Worm (Caenorhabditis elegans) whole organism, young adult: ENCODE results near the gene clec-169.

Experiments
- B0019.2 ChIP-seq: fragments of 200-800 bp; sonication (Bioruptor generic); conservative IDR thresholded peaks from 2 replicates; pipeline ENCODE4 v1.3.6; 2022; ENCODE audit warnings: missing genetic modification reagents, missing genetic modification characterization, missing compliant biosample characterization
- B0035.1 ChIP-seq: sonication (generic microtip); optimal IDR thresholded peaks from 2 replicates; lab custom pipeline; 2016; ENCODE audit warnings: missing genetic modification characterization, mild to moderate bottlenecking, missing compliant biosample characterization, missing genotype, missing genetic modification reagents
- B0336.3 ChIP-seq: fragments of 200-800 bp; sonication (Bioruptor generic); IDR thresholded peaks from 2 replicates; pipeline ENCODE4 v1.3.6; 2022; ENCODE audit warnings: missing genetic modification characterization, missing compliant biosample characterization
- C17E4.6 ChIP-seq: fragments of 200-800 bp; sonication (Bioruptor generic); IDR thresholded peaks from 2 replicates; pipeline ENCODE4 v1.3.6; 2022; ENCODE audit warnings: missing genetic modification reagents, missing genetic modification characterization, missing compliant biosample characterization
- F22D6.2 ChIP-seq: sonication (generic microtip); optimal IDR thresholded peaks from 2 replicates; lab custom pipeline; 2016; ENCODE audit warnings: mild to moderate bottlenecking, missing genetic modification characterization, missing compliant biosample characterization
- F33H1.4 ChIP-seq: fragments of 200-800 bp; sonication (Bioruptor generic); IDR thresholded peaks from 2 replicates; pipeline ENCODE4 v1.3.6; 2022; ENCODE audit warnings: missing genetic modification reagents, missing genetic modification characterization, missing compliant biosample characterization
- F39B2.1 ChIP-seq: fragments of 200-800 bp; sonication (Bioruptor generic); IDR thresholded peaks from 2 replicates; pipeline ENCODE4 v1.3.6; 2022; ENCODE audit warnings: missing genetic modification reagents, missing genetic modification characterization, missing compliant biosample characterization
- Y53F4B.3 ChIP-seq: fragments of 200-800 bp; sonication (Bioruptor generic); IDR thresholded peaks from 2 replicates; pipeline ENCODE4 v1.3.6; 2022; ENCODE audit warnings: missing genetic modification reagents, missing genetic modification characterization, missing compliant biosample characterization
- Y56A3A.18 ChIP-seq: fragments of 200-800 bp; sonication (Bioruptor generic); IDR thresholded peaks from 2 replicates; pipeline ENCODE4 v1.3.6; 2022; ENCODE audit warnings: missing genetic modification reagents, missing genetic modification characterization, missing compliant biosample characterization
- ZK185.1 ChIP-seq: sonication (generic microtip); optimal IDR thresholded peaks from 2 replicates; lab custom pipeline; 2016; ENCODE audit warnings: mild to moderate bottlenecking, missing genetic modification characterization, missing compliant biosample characterization; ENCODE audit not compliant: poor library complexity, severe bottlenecking
- akir-1 ChIP-seq: fragments of 200-800 bp; sonication (Bioruptor generic); optimal IDR thresholded peaks from 2 replicates; lab custom pipeline; 2018; ENCODE audit warnings: mild to moderate bottlenecking, missing genetic modification characterization, moderate library complexity, missing compliant biosample characterization
- aptf-3 ChIP-seq: fragments of 200-800 bp; sonication (Bioruptor generic); IDR thresholded peaks from 2 replicates; pipeline ENCODE4 v1.3.6; 2022; ENCODE audit warnings: missing genetic modification characterization, missing compliant biosample characterization
- atf-7 ChIP-seq: sonication (generic microtip); optimal IDR thresholded peaks from 2 replicates; lab custom pipeline; 2017; ENCODE audit warnings: mild to moderate bottlenecking, missing genetic modification characterization, missing compliant biosample characterization
- attf-5 ChIP-seq: fragments of 200-800 bp; sonication (Bioruptor generic); optimal IDR thresholded peaks from 2 replicates; lab custom pipeline; 2018; ENCODE audit warnings: mild to moderate bottlenecking, missing genetic modification characterization, missing compliant biosample characterization
- ceh-100 ChIP-seq: fragments of 200-800 bp; sonication (Bioruptor generic); IDR thresholded peaks from 2 replicates; pipeline ENCODE4 v1.3.6; 2022; ENCODE audit warnings: missing genetic modification reagents, missing genetic modification characterization, missing compliant biosample characterization
- chd-7 ChIP-seq: sonication (generic microtip); optimal IDR thresholded peaks from 2 replicates; lab custom pipeline; 2016; ENCODE audit warnings: mild to moderate bottlenecking, missing genetic modification characterization, moderate library complexity, missing compliant biosample characterization
- dpff-1 ChIP-seq: sonication (generic microtip); optimal IDR thresholded peaks from 2 replicates; lab custom pipeline; 2017; ENCODE audit warnings: mild to moderate bottlenecking, missing genetic modification characterization, missing compliant biosample characterization
- efl-1 ChIP-seq: fragments of 150-350 bp; optimal IDR thresholded peaks from 2 replicates; lab custom pipeline; 2014; ENCODE audit warnings: missing biosample characterization, missing genetic modification reagents, missing genetic modification characterization
- egl-18 ChIP-seq: fragments of 200-800 bp; sonication (Bioruptor generic); IDR thresholded peaks from 2 replicates; pipeline ENCODE4 v1.3.6; 2022; ENCODE audit warnings: missing genetic modification reagents, missing genetic modification characterization, missing compliant biosample characterization
- egrh-3 ChIP-seq: fragments of 200-800 bp; sonication (Bioruptor generic); IDR thresholded peaks from 2 replicates; pipeline ENCODE4 v1.3.6; 2022; ENCODE audit warnings: missing genetic modification reagents, missing genetic modification characterization, missing compliant biosample characterization
- ets-4 ChIP-seq: fragments of 200-800 bp; sonication (Bioruptor generic); optimal IDR thresholded peaks from 2 replicates; lab custom pipeline; 2018; ENCODE audit warnings: mild to moderate bottlenecking, missing genetic modification characterization, missing compliant biosample characterization
- gei-17 ChIP-seq: fragments of 200-800 bp; sonication (Bioruptor generic); optimal IDR thresholded peaks from 2 replicates; lab custom pipeline; 2018; ENCODE audit warnings: mild to moderate bottlenecking, missing genetic modification characterization, missing compliant biosample characterization
- him-1 ChIP-seq: sonication (generic microtip); optimal IDR thresholded peaks from 2 replicates; lab custom pipeline; 2016; ENCODE audit warnings: missing genotype, missing genetic modification reagents, missing genetic modification characterization, missing compliant biosample characterization
- hlh-12 ChIP-seq: sonication (generic microtip); optimal IDR thresholded peaks from 2 replicates; lab custom pipeline; 2016; ENCODE audit warnings: missing genetic modification characterization, missing compliant biosample characterization
- hlh-26 ChIP-seq: fragments of 200-800 bp; sonication (Bioruptor generic); conservative IDR thresholded peaks from 2 replicates; pipeline ENCODE4 v1.3.6; 2022; ENCODE audit warnings: missing genetic modification reagents, missing genetic modification characterization, missing compliant biosample characterization
- let-607 ChIP-seq, 2 experiments: fragments of 200-800 bp in 1 of 2; sonication (Bioruptor generic) in 1 of 2; sonication (generic microtip) in 1 of 2; optimal IDR thresholded peaks; 2 replicates each; lab custom pipeline; 2016 to 2018; ENCODE audit warnings: mild to moderate bottlenecking in 2 of 2, missing compliant biosample characterization in 2 of 2, missing genetic modification characterization in 2 of 2, moderate library complexity in 2 of 2, missing genotype in 1 of 2
- lin-26 ChIP-seq: fragments of 200-800 bp; sonication (Bioruptor generic); IDR thresholded peaks from 2 replicates; pipeline ENCODE4 v1.3.6; 2022; ENCODE audit warnings: missing genetic modification reagents, missing genetic modification characterization, missing compliant biosample characterization
- lin-35 ChIP-seq, 3 experiments: fragments of 150-350 bp in 2 of 3; sonication (generic microtip) in 1 of 3; optimal IDR thresholded peaks; 2 replicates each; lab custom pipeline; 2014 to 2018; ENCODE audit warnings: missing biosample characterization in 3 of 3, missing genetic modification characterization in 3 of 3, missing genetic modification reagents in 3 of 3
- lir-1 ChIP-seq: fragments of 200-800 bp; sonication (Bioruptor generic); conservative IDR thresholded peaks from 2 replicates; pipeline ENCODE4 v1.3.6; 2022; ENCODE audit warnings: missing genetic modification reagents, missing genetic modification characterization, missing compliant biosample characterization
- madf-3 ChIP-seq: fragments of 200-800 bp; sonication (Bioruptor generic); IDR thresholded peaks from 2 replicates; pipeline ENCODE4 v1.3.6; 2022; ENCODE audit warnings: missing genetic modification reagents, missing genetic modification characterization, missing compliant biosample characterization
- madf-8 ChIP-seq: fragments of 200-800 bp; sonication (Bioruptor generic); conservative IDR thresholded peaks from 2 replicates; pipeline ENCODE4 v1.3.6; 2022; ENCODE audit warnings: missing genetic modification reagents, missing genetic modification characterization, missing compliant biosample characterization
- mcd-1 ChIP-seq: fragments of 200-800 bp; sonication (Bioruptor generic); IDR thresholded peaks from 2 replicates; pipeline ENCODE4 v1.3.6; 2022; ENCODE audit warnings: missing genetic modification reagents, missing genetic modification characterization, missing compliant biosample characterization
- mel-28 ChIP-seq: sonication (generic microtip); optimal IDR thresholded peaks from 2 replicates; lab custom pipeline; 2016; ENCODE audit warnings: borderline replicate concordance, mild to moderate bottlenecking, missing genetic modification characterization, missing compliant biosample characterization
- nfya-2 ChIP-seq: fragments of 200-800 bp; sonication (Bioruptor generic); IDR thresholded peaks from 2 replicates; pipeline ENCODE4 v1.3.6; 2022; ENCODE audit warnings: missing genetic modification reagents, missing genetic modification characterization, missing compliant biosample characterization
- nfyb-1 ChIP-seq: fragments of 200-800 bp; sonication (Bioruptor generic); IDR thresholded peaks from 2 replicates; pipeline ENCODE4 v1.3.6; 2022; ENCODE audit warnings: missing genetic modification reagents, missing genetic modification characterization, missing compliant biosample characterization
- nhr-120 ChIP-seq: fragments of 200-800 bp; sonication (Bioruptor generic); IDR thresholded peaks from 2 replicates; pipeline ENCODE4 v1.3.6; 2022; ENCODE audit warnings: missing genetic modification characterization, missing compliant biosample characterization
- nhr-179 ChIP-seq: sonication (generic microtip); optimal IDR thresholded peaks from 2 replicates; lab custom pipeline; 2016; ENCODE audit warnings: mild to moderate bottlenecking, missing genetic modification characterization, missing compliant biosample characterization
- nhr-80 ChIP-seq: sonication (generic microtip); optimal IDR thresholded peaks from 2 replicates; lab custom pipeline; 2016; ENCODE audit warnings: missing genetic modification characterization, missing compliant biosample characterization
- rcor-1 ChIP-seq: fragments of 200-800 bp; sonication (Bioruptor generic); IDR thresholded peaks from 2 replicates; pipeline ENCODE4 v1.3.6; 2022; ENCODE audit warnings: missing genetic modification reagents, missing genetic modification characterization, missing compliant biosample characterization
- rpc-1 ChIP-seq, 2 experiments: fragments of 150-350 bp in 1 of 2; sonication (generic microtip) in 1 of 2; optimal IDR thresholded peaks; 2 replicates each; lab custom pipeline; 2014 to 2018; ENCODE audit warnings: missing biosample characterization in 1 of 2, missing genetic modification characterization in 1 of 2, missing genetic modification reagents in 1 of 2, missing genotype in 1 of 2
- snpc-1.3 ChIP-seq: sonication (generic microtip); optimal IDR thresholded peaks from 2 replicates; lab custom pipeline; 2017; ENCODE audit warnings: missing genetic modification characterization, mild to moderate bottlenecking, missing compliant biosample characterization, antibody characterized with exemption, moderate library complexity, missing genotype, missing genetic modification reagents; ENCODE audit not compliant: insufficient read depth
- snpc-3.4 ChIP-seq: sonication (generic microtip); optimal IDR thresholded peaks from 2 replicates; lab custom pipeline; 2017; ENCODE audit warnings: missing genetic modification characterization, mild to moderate bottlenecking, missing compliant biosample characterization, antibody characterized with exemption, moderate library complexity, missing genotype, missing genetic modification reagents
- tbx-9 ChIP-seq: sonication (generic microtip); optimal IDR thresholded peaks from 2 replicates; lab custom pipeline; 2016; ENCODE audit warnings: borderline replicate concordance, missing genetic modification characterization, inconsistent platforms, missing compliant biosample characterization
- unc-130 ChIP-seq: sonication (generic microtip); optimal IDR thresholded peaks from 2 replicates; lab custom pipeline; 2016; ENCODE audit warnings: missing genetic modification reagents, missing genetic modification characterization, missing compliant biosample characterization
- unc-62 ChIP-seq: fragments of 150-350 bp; optimal IDR thresholded peaks from 2 replicates; lab custom pipeline; 2014; ENCODE audit warnings: missing biosample characterization, missing genetic modification reagents, missing genetic modification characterization
- xnd-1 ChIP-seq: sonication (generic microtip); optimal IDR thresholded peaks from 2 replicates; lab custom pipeline; 2016; ENCODE audit warnings: missing genotype, missing genetic modification reagents, missing genetic modification characterization, missing compliant biosample characterization
- zfh-2 ChIP-seq: fragments of 200-800 bp; sonication (Bioruptor generic); conservative IDR thresholded peaks from 2 replicates; pipeline ENCODE4 v1.3.6; 2022; ENCODE audit warnings: missing genetic modification reagents, missing genetic modification characterization, missing compliant biosample characterization
- ztf-22 ChIP-seq: fragments of 200-800 bp; sonication (Bioruptor generic); optimal IDR thresholded peaks from 2 replicates; lab custom pipeline; 2018; ENCODE audit warnings: mild to moderate bottlenecking, missing genetic modification characterization, moderate library complexity, missing compliant biosample characterization

Gene clec-169

DNA sequence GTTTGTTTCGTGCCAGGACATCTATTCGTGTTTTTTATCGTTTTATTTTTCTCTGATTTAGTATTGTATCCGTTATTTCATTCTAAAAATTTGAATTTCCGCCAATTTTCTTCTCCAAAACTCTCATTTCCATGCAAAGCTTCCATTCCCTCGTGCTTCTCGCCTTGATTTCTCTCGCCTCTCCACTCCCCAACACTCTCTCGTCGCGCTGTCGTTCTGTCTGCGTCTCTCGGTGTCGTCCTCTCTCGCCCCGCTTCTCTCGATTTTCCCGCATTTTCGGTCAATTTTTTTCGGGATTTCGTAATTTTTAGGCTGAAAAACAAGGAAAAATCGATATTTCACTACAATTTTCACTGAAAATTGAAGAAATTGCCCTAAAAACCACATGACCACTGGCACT lies 13.5 kb downstream of the clec-169 start, which contains the start of gene C09E9.1 (continued):
- TF ChIP-seq lin-35 (GFP tag; optimal IDR thresholded peaks at IDR 0.05; lab: Kevin White, UChicago) (peak in 1 of 3 experiments; percentile 51), lir-1 (GFP tag; lab: Robert Waterston, UW) (no peak), ztf-22 (GFP tag; lab: Kevin White, UChicago) (no peak), gei-17 (GFP tag; lab: Kevin White, UChicago) (no peak), B0336.3 (GFP tag; lab: Robert Waterston, UW) (no peak), lin-26 (GFP tag; lab: Robert Waterston, UW) (no peak), snpc-3.4 (tag; lab: Kevin White, UChicago) (no peak), F39B2.1 (GFP tag; lab: Robert Waterston, UW) (no peak), ceh-100 (GFP tag; lab: Robert Waterston, UW) (0 out of 2 replicates have a peak, but pooled peaks have one; percentile 10), mel-28 (tag; lab: Kevin White, UChicago) (no peak), attf-5 (GFP tag; lab: Kevin White, UChicago) (peak; percentile 87), ets-4 (GFP tag; lab: Kevin White, UChicago) (no peak), egrh-3 (GFP tag; lab: Robert Waterston, UW) (no peak; the same call in 1 of the 2 replicates), zfh-2 (peak; percentile 88), unc-62 (GFP tag; lab: Kevin White, UChicago) (no peak), him-1 (tag; lab: Kevin White, UChicago) (no peak), unc-130 (GFP tag; lab: Kevin White, UChicago) (no peak), nfyb-1 (GFP tag; lab: Robert Waterston, UW) (0 out of 2 replicates have a peak, but pooled peaks have one; percentile 24), nhr-80 (tag; lab: Kevin White, UChicago) (peak; percentile 18), rpc-1 (optimal IDR thresholded peaks at IDR 0.05; lab: Kevin White, UChicago) (no peak), rpc-1 (tag; optimal IDR thresholded peaks at IDR 0.05; lab: Kevin White, UChicago) (no peak), egl-18 (no peak), Y53F4B.3 (GFP tag; lab: Robert Waterston, UW) (no peak), atf-7 (tag; lab: Kevin White, UChicago) (no peak), F22D6.2 (tag; lab: Kevin White, UChicago) (no peak), hlh-26 (GFP tag; lab: Robert Waterston, UW) (no peak), let-607 (tag; optimal IDR thresholded peaks at IDR 0.05; lab: Kevin White, UChicago) (no peak), mcd-1 (GFP tag; lab: Robert Waterston, UW) (peak; percentile 72), Y56A3A.18 (no peak), C17E4.6 (GFP tag; lab: Robert Waterston, UW) (no peak), madf-3 (GFP tag; lab: Robert Waterston, UW) (no peak), ZK185.1 (tag; lab: Kevin White, UChicago) (no peak), nhr-120 (GFP tag; lab: Robert Waterston, UW) (no peak), tbx-9 (tag; lab: Kevin White, UChicago) (no peak), chd-7 (tag; lab: Kevin White, UChicago) (no peak), B0035.1 (tag; lab: Kevin White, UChicago) (no peak), nfya-2 (GFP tag; lab: Robert Waterston, UW) (no peak), xnd-1 (no peak), nhr-179 (no peak), dpff-1 (tag; lab: Kevin White, UChicago) (no peak), madf-8 (peak; percentile 34; the same call in 1 of the 2 replicates), snpc-1.3 (tag; lab: Kevin White, UChicago) (no peak), B0019.2 (GFP tag; lab: Robert Waterston, UW) (0 out of 2 replicates have a peak, but pooled peaks have one; percentile 24), aptf-3 (GFP tag; lab: Robert Waterston, UW) (no peak), rcor-1 (GFP tag; lab: Robert Waterston, UW) (no peak), F33H1.4 (GFP tag; lab: Robert Waterston, UW) (peak; percentile 48), akir-1 (GFP tag; lab: Kevin White, UChicago) (no peak), hlh-12 (no peak), efl-1 (GFP tag; lab: Kevin White, UChicago) (peak; percentile 52)
